Worm (Caenorhabditis elegans) whole organism, mixed stage, embryonic: ENCODE results near the gene cacn-1.
A peak's percentile ranks its signal among the peaks of the same experiment; 100 is the strongest.

Experiments
- M03D4.4 ChIP-seq: sonication (generic microtip); optimal IDR thresholded peaks from 2 replicates; lab custom pipeline; 2017; ENCODE audit warnings: mild to moderate bottlenecking, missing genetic modification characterization, missing compliant biosample characterization
- bed-3 ChIP-seq: fragments of 200-800 bp; sonication (Bioruptor generic); optimal IDR thresholded peaks from 3 replicates; lab custom pipeline; 2018; ENCODE audit warnings: mild to moderate bottlenecking, missing genetic modification characterization, moderate library complexity, missing compliant biosample characterization
- blmp-1 ChIP-seq: fragments of 150-350 bp; optimal IDR thresholded peaks from 2 replicates; lab custom pipeline; 2014; ENCODE audit warnings: missing biosample characterization, missing genetic modification characterization
- ceh-39 ChIP-seq: fragments of 150-350 bp; optimal IDR thresholded peaks from 2 replicates; lab custom pipeline; 2014; ENCODE audit warnings: missing biosample characterization, missing genetic modification characterization
- ceh-43 ChIP-seq: fragments of 200-800 bp; sonication (Bioruptor generic); optimal IDR thresholded peaks from 2 replicates; lab custom pipeline; 2018; ENCODE audit warnings: mild to moderate bottlenecking, missing genetic modification characterization, moderate library complexity, missing compliant biosample characterization
- ceh-83 ChIP-seq: fragments of 200-800 bp; sonication (Bioruptor generic); optimal IDR thresholded peaks from 2 replicates; lab custom pipeline; 2018; ENCODE audit warnings: mild to moderate bottlenecking, missing genetic modification characterization, missing compliant biosample characterization
- ces-1 ChIP-seq: fragments of 150-350 bp; optimal IDR thresholded peaks from 2 replicates; lab custom pipeline; 2014; ENCODE audit warnings: missing biosample characterization, missing genetic modification reagents, missing genetic modification characterization
- cnd-1 ChIP-seq: fragments of 200-800 bp; sonication (Bioruptor generic); optimal IDR thresholded peaks from 2 replicates; lab custom pipeline; 2018; ENCODE audit warnings: mild to moderate bottlenecking, missing genetic modification characterization, missing compliant biosample characterization
- elt-3 ChIP-seq: fragments of 150-350 bp; optimal IDR thresholded peaks from 2 replicates; lab custom pipeline; 2014; ENCODE audit warnings: missing biosample characterization, missing genetic modification characterization
- flh-1 ChIP-seq: fragments of 200-800 bp; sonication (Bioruptor generic); optimal IDR thresholded peaks from 2 replicates; lab custom pipeline; 2018; ENCODE audit warnings: mild to moderate bottlenecking, missing genetic modification characterization, moderate library complexity, missing compliant biosample characterization
- ham-2 ChIP-seq: fragments of 200-800 bp; sonication (Bioruptor generic); optimal IDR thresholded peaks from 2 replicates; lab custom pipeline; 2018; ENCODE audit warnings: mild to moderate bottlenecking, missing genetic modification characterization, missing compliant biosample characterization
- hlh-1 ChIP-seq: fragments of 150-350 bp; optimal IDR thresholded peaks from 2 replicates; lab custom pipeline; 2014; ENCODE audit warnings: missing biosample characterization, missing genetic modification reagents, missing genetic modification characterization
- lin-32 ChIP-seq: fragments of 200-800 bp; sonication (Bioruptor generic); optimal IDR thresholded peaks from 2 replicates; lab custom pipeline; 2018; ENCODE audit warnings: mild to moderate bottlenecking, missing genetic modification characterization, missing compliant biosample characterization
- lsy-2 ChIP-seq: fragments of 150-350 bp; optimal IDR thresholded peaks from 2 replicates; lab custom pipeline; 2014; ENCODE audit warnings: missing biosample characterization, missing genetic modification characterization
- mab-5 ChIP-seq: fragments of 150-350 bp; optimal IDR thresholded peaks from 2 replicates; lab custom pipeline; 2014; ENCODE audit warnings: missing biosample characterization, missing genetic modification characterization
- mls-2 ChIP-seq: sonication (generic microtip); optimal IDR thresholded peaks from 2 replicates; lab custom pipeline; 2016; ENCODE audit warnings: mild to moderate bottlenecking, missing genetic modification characterization, moderate library complexity, missing compliant biosample characterization
- nhr-12 ChIP-seq: fragments of 150-350 bp; optimal IDR thresholded peaks from 2 replicates; lab custom pipeline; 2014; ENCODE audit warnings: missing biosample characterization, missing genetic modification characterization
- nhr-2 ChIP-seq: fragments of 150-350 bp; optimal IDR thresholded peaks from 2 replicates; lab custom pipeline; 2014; ENCODE audit warnings: missing biosample characterization, missing genetic modification characterization
- nhr-237 ChIP-seq: fragments of 150-350 bp; optimal IDR thresholded peaks from 2 replicates; lab custom pipeline; 2014; ENCODE audit warnings: missing biosample characterization, missing genetic modification characterization
- nhr-28 ChIP-seq: fragments of 150-350 bp; optimal IDR thresholded peaks from 2 replicates; lab custom pipeline; 2014; ENCODE audit warnings: missing biosample characterization, missing genetic modification characterization
- nhr-76 ChIP-seq: sonication (generic microtip); optimal IDR thresholded peaks from 2 replicates; lab custom pipeline; 2017; ENCODE audit warnings: missing biosample characterization, missing genetic modification characterization
- sem-2 ChIP-seq: fragments of 200-800 bp; sonication (Bioruptor generic); optimal IDR thresholded peaks from 2 replicates; lab custom pipeline; 2018; ENCODE audit warnings: mild to moderate bottlenecking, missing genetic modification characterization, missing compliant biosample characterization
- snpc-4 ChIP-seq: fragments of 150-350 bp; optimal IDR thresholded peaks from 2 replicates; lab custom pipeline; 2014; ENCODE audit warnings: missing biosample characterization, missing genetic modification characterization
- sptf-1 ChIP-seq: sonication (generic microtip); optimal IDR thresholded peaks from 2 replicates; lab custom pipeline; 2017; ENCODE audit warnings: mild to moderate bottlenecking, missing genetic modification characterization, moderate library complexity, missing compliant biosample characterization
- tbx-8 ChIP-seq: fragments of 200-800 bp; sonication (Bioruptor generic); optimal IDR thresholded peaks from 2 replicates; lab custom pipeline; 2018; ENCODE audit warnings: mild to moderate bottlenecking, missing genetic modification characterization, moderate library complexity, missing compliant biosample characterization
- unc-120 ChIP-seq: sonication (generic microtip); optimal IDR thresholded peaks from 2 replicates; lab custom pipeline; 2017; ENCODE audit warnings: missing genetic modification characterization, missing compliant biosample characterization; ENCODE audit not compliant: poor library complexity, severe bottlenecking
- unc-39 ChIP-seq: fragments of 150-350 bp; optimal IDR thresholded peaks from 2 replicates; lab custom pipeline; 2014; ENCODE audit warnings: missing biosample characterization, missing genetic modification characterization
- unc-62 ChIP-seq: fragments of 150-350 bp; optimal IDR thresholded peaks from 2 replicates; lab custom pipeline; 2014; ENCODE audit warnings: missing biosample characterization, missing genetic modification reagents, missing genetic modification characterization
- zip-8 ChIP-seq: fragments of 150-350 bp; optimal IDR thresholded peaks from 2 replicates; lab custom pipeline; 2014; ENCODE audit warnings: missing biosample characterization, missing genetic modification characterization
- ztf-11 ChIP-seq: fragments of 150-350 bp; optimal IDR thresholded peaks from 2 replicates; lab custom pipeline; 2014; ENCODE audit warnings: missing biosample characterization, missing genetic modification characterization

Gene cacn-1

ce11 chrII:14142098-14142554, at the start of gene cacn-1:
cacn-1 (minus strand) TSS chrII:14142148.
- TF ChIP-seq ces-1 (GFP tag; lab: Kevin White, UChicago): peak; percentile 30
- TF ChIP-seq sptf-1 (tag; lab: Kevin White, UChicago): peak; percentile 7
- TF ChIP-seq lsy-2 (tag; lab: Kevin White, UChicago): peak; percentile 8

ce11 chrII:14187456-14187855, 45.5 kb upstream of the cacn-1 start:
- no peak for TF ChIP-seq zip-8
- no peak for TF ChIP-seq tbx-8 (GFP tag; lab: Kevin White, UChicago)
- TF ChIP-seq nhr-28 (tag; lab: Kevin White, UChicago): no peak
- TF ChIP-seq blmp-1 (tag; lab: Kevin White, UChicago): no peak
- no peak for TF ChIP-seq nhr-76
- TF ChIP-seq sem-2 (GFP tag; lab: Kevin White, UChicago): no peak
- no peak for TF ChIP-seq mab-5 (tag; lab: Kevin White, UChicago)
- TF ChIP-seq elt-3 (tag; lab: Kevin White, UChicago): no peak
- no peak for TF ChIP-seq nhr-237
- TF ChIP-seq ceh-39: no peak
- no peak for TF ChIP-seq M03D4.4 (tag; lab: Kevin White, UChicago)

- TF ChIP-seq sem-2 (GFP tag; lab: Kevin White, UChicago) (no peak), lin-32 (no peak), unc-62 (GFP tag; lab: Kevin White, UChicago) (peak; percentile 33), flh-1 (no peak), ztf-11 (tag; lab: Kevin White, UChicago) (peak; percentile 44), nhr-2 (tag; lab: Kevin White, UChicago) (peak; percentile 22), cnd-1 (tag; lab: Kevin White, UChicago) (peak; percentile 27), zip-8 (peak; percentile 98), ceh-39 (peak; percentile 15)
Observed at ce11 chrII:14186937-14187336, 45.0 kb upstream of the cacn-1 start.

- TF ChIP-seq zip-8: no peak
- TF ChIP-seq tbx-8 (GFP tag; lab: Kevin White, UChicago): no peak
- peak; percentile 89 for TF ChIP-seq unc-62 (GFP tag; lab: Kevin White, UChicago)
- peak; percentile 98 for TF ChIP-seq hlh-1 (tag; lab: Kevin White, UChicago)
- peak; percentile 44 for TF ChIP-seq unc-120 (tag; lab: Kevin White, UChicago)
- TF ChIP-seq sptf-1 (tag; lab: Kevin White, UChicago): no peak
Observed at ce11 chrII:14178233-14178969, 36.5 kb upstream of the cacn-1 start, which contains the start of gene efhd-1. efhd-1 (plus strand) TSS chrII:14178814.

- peak; percentile 12 for TF ChIP-seq hlh-1 (tag; lab: Kevin White, UChicago)
- no peak for TF ChIP-seq ztf-11 (tag; lab: Kevin White, UChicago)
- TF ChIP-seq ceh-39: no peak
- TF ChIP-seq, all 35 proteins: peak for 1
Observed at ce11 chrII:14176642-14177041, 34.7 kb upstream of the cacn-1 start.

- TF ChIP-seq nhr-12 (no peak), ztf-11 (tag; lab: Kevin White, UChicago) (no peak), ceh-83 (no peak), unc-62 (GFP tag; lab: Kevin White, UChicago) (no peak), lsy-2 (tag; lab: Kevin White, UChicago) (no peak), unc-39 (tag; lab: Kevin White, UChicago) (no peak), ces-1 (GFP tag; lab: Kevin White, UChicago) (no peak), ceh-39 (no peak), nhr-76 (no peak), hlh-1 (tag; lab: Kevin White, UChicago) (no peak), nhr-2 (tag; lab: Kevin White, UChicago) (no peak), M03D4.4 (tag; lab: Kevin White, UChicago) (no peak), nhr-28 (tag; lab: Kevin White, UChicago) (no peak)
Observed at ce11 chrII:14175099-14175498, 33.2 kb upstream of the cacn-1 start, which contains the start of gene Y48B6A.5. Y48B6A.5 (minus strand) TSS chrII:14175199.

- TF ChIP-seq snpc-4 (tag; lab: Kevin White, UChicago) (no peak), nhr-76 (no peak), cnd-1 (tag; lab: Kevin White, UChicago) (no peak), bed-3 (no peak), sptf-1 (tag; lab: Kevin White, UChicago) (no peak), ham-2 (GFP tag; lab: Kevin White, UChicago) (no peak), mls-2 (tag; lab: Kevin White, UChicago) (no peak), ztf-11 (tag; lab: Kevin White, UChicago) (no peak), ceh-43 (GFP tag; lab: Kevin White, UChicago) (no peak), mab-5 (tag; lab: Kevin White, UChicago) (no peak), ceh-39 (no peak)
Observed at ce11 chrII:14173176-14173575, 31.2 kb upstream of the cacn-1 start.
